Worm (Caenorhabditis elegans) whole organism, mixed stage, embryonic: ENCODE measurements around the gene K10H10.4.

ENCODE experiments used
- M03D4.4 ChIP-seq: sonication (generic microtip); optimal IDR thresholded peaks from 2 replicates; lab custom pipeline; 2017; ENCODE audit warnings: mild to moderate bottlenecking, missing genetic modification characterization, missing compliant biosample characterization
- bed-3 ChIP-seq: fragments of 200-800 bp; sonication (Bioruptor generic); optimal IDR thresholded peaks from 3 replicates; lab custom pipeline; 2018; ENCODE audit warnings: mild to moderate bottlenecking, missing genetic modification characterization, moderate library complexity, missing compliant biosample characterization
- blmp-1 ChIP-seq: fragments of 150-350 bp; optimal IDR thresholded peaks from 2 replicates; lab custom pipeline; 2014; ENCODE audit warnings: missing biosample characterization, missing genetic modification characterization
- ceh-39 ChIP-seq: fragments of 150-350 bp; optimal IDR thresholded peaks from 2 replicates; lab custom pipeline; 2014; ENCODE audit warnings: missing biosample characterization, missing genetic modification characterization
- ceh-43 ChIP-seq: fragments of 200-800 bp; sonication (Bioruptor generic); optimal IDR thresholded peaks from 2 replicates; lab custom pipeline; 2018; ENCODE audit warnings: mild to moderate bottlenecking, missing genetic modification characterization, moderate library complexity, missing compliant biosample characterization
- ceh-83 ChIP-seq: fragments of 200-800 bp; sonication (Bioruptor generic); optimal IDR thresholded peaks from 2 replicates; lab custom pipeline; 2018; ENCODE audit warnings: mild to moderate bottlenecking, missing genetic modification characterization, missing compliant biosample characterization
- ces-1 ChIP-seq: fragments of 150-350 bp; optimal IDR thresholded peaks from 2 replicates; lab custom pipeline; 2014; ENCODE audit warnings: missing biosample characterization, missing genetic modification reagents, missing genetic modification characterization
- cnd-1 ChIP-seq: fragments of 200-800 bp; sonication (Bioruptor generic); optimal IDR thresholded peaks from 2 replicates; lab custom pipeline; 2018; ENCODE audit warnings: mild to moderate bottlenecking, missing genetic modification characterization, missing compliant biosample characterization
- drap-1 ChIP-seq: fragments of 200-800 bp; sonication (Bioruptor generic); optimal IDR thresholded peaks from 3 replicates; lab custom pipeline; 2018; ENCODE audit warnings: mild to moderate bottlenecking, missing genetic modification characterization, missing compliant biosample characterization
- elt-1 ChIP-seq: sonication (generic microtip); optimal IDR thresholded peaks from 2 replicates; lab custom pipeline; 2017; ENCODE audit warnings: missing genetic modification characterization, mild to moderate bottlenecking, missing compliant biosample characterization, antibody characterized with exemption, moderate library complexity, borderline replicate concordance; ENCODE audit not compliant: insufficient read depth
- elt-3 ChIP-seq: fragments of 150-350 bp; optimal IDR thresholded peaks from 2 replicates; lab custom pipeline; 2014; ENCODE audit warnings: missing biosample characterization, missing genetic modification characterization
- flh-1 ChIP-seq: fragments of 200-800 bp; sonication (Bioruptor generic); optimal IDR thresholded peaks from 2 replicates; lab custom pipeline; 2018; ENCODE audit warnings: mild to moderate bottlenecking, missing genetic modification characterization, moderate library complexity, missing compliant biosample characterization
- hlh-1 ChIP-seq: fragments of 150-350 bp; optimal IDR thresholded peaks from 2 replicates; lab custom pipeline; 2014; ENCODE audit warnings: missing biosample characterization, missing genetic modification reagents, missing genetic modification characterization
- lin-13 ChIP-seq: fragments of 150-350 bp; optimal IDR thresholded peaks from 2 replicates; lab custom pipeline; 2014; ENCODE audit warnings: missing biosample characterization, missing genetic modification characterization
- lin-32 ChIP-seq: fragments of 200-800 bp; sonication (Bioruptor generic); optimal IDR thresholded peaks from 2 replicates; lab custom pipeline; 2018; ENCODE audit warnings: mild to moderate bottlenecking, missing genetic modification characterization, missing compliant biosample characterization
- lsy-2 ChIP-seq: fragments of 150-350 bp; optimal IDR thresholded peaks from 2 replicates; lab custom pipeline; 2014; ENCODE audit warnings: missing biosample characterization, missing genetic modification characterization
- mep-1 ChIP-seq: fragments of 150-350 bp; optimal IDR thresholded peaks from 2 replicates; lab custom pipeline; 2017; ENCODE audit warnings: missing biosample characterization, missing genetic modification reagents, missing genetic modification characterization, inconsistent platforms
- mls-2 ChIP-seq: sonication (generic microtip); optimal IDR thresholded peaks from 2 replicates; lab custom pipeline; 2016; ENCODE audit warnings: mild to moderate bottlenecking, missing genetic modification characterization, moderate library complexity, missing compliant biosample characterization
- nhr-2 ChIP-seq: fragments of 150-350 bp; optimal IDR thresholded peaks from 2 replicates; lab custom pipeline; 2014; ENCODE audit warnings: missing biosample characterization, missing genetic modification characterization
- nhr-237 ChIP-seq: fragments of 150-350 bp; optimal IDR thresholded peaks from 2 replicates; lab custom pipeline; 2014; ENCODE audit warnings: missing biosample characterization, missing genetic modification characterization
- nhr-28 ChIP-seq: fragments of 150-350 bp; optimal IDR thresholded peaks from 2 replicates; lab custom pipeline; 2014; ENCODE audit warnings: missing biosample characterization, missing genetic modification characterization
- nhr-76 ChIP-seq: sonication (generic microtip); optimal IDR thresholded peaks from 2 replicates; lab custom pipeline; 2017; ENCODE audit warnings: missing biosample characterization, missing genetic modification characterization
- pha-4 ChIP-seq: fragments of 150-350 bp; optimal IDR thresholded peaks from 2 replicates; lab custom pipeline; 2018; ENCODE audit warnings: missing biosample characterization, missing genetic modification reagents, missing genetic modification characterization
- sem-2 ChIP-seq: fragments of 200-800 bp; sonication (Bioruptor generic); optimal IDR thresholded peaks from 2 replicates; lab custom pipeline; 2018; ENCODE audit warnings: mild to moderate bottlenecking, missing genetic modification characterization, missing compliant biosample characterization
- snpc-4 ChIP-seq: fragments of 150-350 bp; optimal IDR thresholded peaks from 2 replicates; lab custom pipeline; 2014; ENCODE audit warnings: missing biosample characterization, missing genetic modification characterization
- sptf-1 ChIP-seq: sonication (generic microtip); optimal IDR thresholded peaks from 2 replicates; lab custom pipeline; 2017; ENCODE audit warnings: mild to moderate bottlenecking, missing genetic modification characterization, moderate library complexity, missing compliant biosample characterization
- tbx-8 ChIP-seq: fragments of 200-800 bp; sonication (Bioruptor generic); optimal IDR thresholded peaks from 2 replicates; lab custom pipeline; 2018; ENCODE audit warnings: mild to moderate bottlenecking, missing genetic modification characterization, moderate library complexity, missing compliant biosample characterization
- unc-120 ChIP-seq: sonication (generic microtip); optimal IDR thresholded peaks from 2 replicates; lab custom pipeline; 2017; ENCODE audit warnings: missing genetic modification characterization, missing compliant biosample characterization; ENCODE audit not compliant: poor library complexity, severe bottlenecking
- unc-39 ChIP-seq: fragments of 150-350 bp; optimal IDR thresholded peaks from 2 replicates; lab custom pipeline; 2014; ENCODE audit warnings: missing biosample characterization, missing genetic modification characterization
- unc-62 ChIP-seq: fragments of 150-350 bp; optimal IDR thresholded peaks from 2 replicates; lab custom pipeline; 2014; ENCODE audit warnings: missing biosample characterization, missing genetic modification reagents, missing genetic modification characterization
- zip-8 ChIP-seq: fragments of 150-350 bp; optimal IDR thresholded peaks from 2 replicates; lab custom pipeline; 2014; ENCODE audit warnings: missing biosample characterization, missing genetic modification characterization
- ztf-11 ChIP-seq: fragments of 150-350 bp; optimal IDR thresholded peaks from 2 replicates; lab custom pipeline; 2014; ENCODE audit warnings: missing biosample characterization, missing genetic modification characterization

K10H10.4 gene

DNA sequence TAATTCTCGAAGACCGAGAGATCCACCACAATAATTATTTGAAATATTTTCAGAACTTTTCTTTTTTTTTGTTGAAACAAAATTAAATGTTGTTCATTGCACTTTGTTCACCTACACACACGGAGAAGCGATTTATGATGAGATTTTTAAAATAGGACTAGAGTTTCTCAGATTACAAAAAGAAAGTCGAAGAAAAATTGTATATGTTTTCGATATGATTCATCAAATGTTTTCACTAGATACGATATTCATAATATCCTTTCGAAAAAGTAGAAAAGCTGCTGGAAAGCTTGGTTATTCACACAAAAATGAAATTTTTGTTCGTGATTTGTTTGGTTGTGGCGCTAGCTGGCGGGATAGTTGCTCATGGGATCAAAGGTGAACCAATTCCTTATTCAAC is 24.8 kb downstream of the K10H10.4 start, which contains the start of gene F57C2.4:
Gene F57C2.4, plus strand, starts transcription at position 301 of the 400 bp plus-strand sequence.
- TF ChIP-seq ceh-83 (GFP tag; lab: Kevin White, UChicago) (no peak), mls-2 (no peak)

DNA sequence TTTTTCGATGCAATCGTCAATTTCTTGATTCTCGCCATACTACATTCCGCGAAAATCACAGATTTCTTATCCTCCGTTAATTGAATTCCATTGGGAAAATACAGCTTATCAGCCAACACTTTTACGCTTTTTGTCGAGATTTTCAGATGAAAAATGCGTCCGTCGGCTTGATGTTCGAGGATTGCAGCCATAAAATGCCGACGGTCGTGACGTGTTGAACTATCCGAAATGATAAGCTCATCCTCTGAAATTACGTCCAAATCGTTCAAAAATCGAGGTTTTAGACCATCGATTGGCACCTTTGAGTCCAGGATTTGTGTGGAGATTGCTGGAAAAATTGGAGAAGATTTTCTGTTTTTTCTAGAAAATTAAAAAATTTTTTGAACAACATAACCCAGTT is 26.9 kb downstream of the K10H10.4 start:
- TF ChIP-seq hlh-1 (no peak), mls-2 (no peak), elt-1 (tag; lab: Kevin White, UChicago) (no peak), cnd-1 (tag; lab: Kevin White, UChicago) (no peak), ceh-43 (GFP tag; lab: Kevin White, UChicago) (no peak), unc-39 (tag; lab: Kevin White, UChicago) (no peak), nhr-76 (tag; lab: Kevin White, UChicago) (no peak), pha-4 (tag; lab: Kevin White, UChicago) (no peak), blmp-1 (tag; lab: Kevin White, UChicago) (no peak), lin-32 (GFP tag; lab: Kevin White, UChicago) (no peak), drap-1 (no peak), unc-120 (tag; lab: Kevin White, UChicago) (no peak), bed-3 (GFP tag; lab: Kevin White, UChicago) (no peak), ztf-11 (no peak), nhr-28 (tag; lab: Kevin White, UChicago) (no peak)

DNA sequence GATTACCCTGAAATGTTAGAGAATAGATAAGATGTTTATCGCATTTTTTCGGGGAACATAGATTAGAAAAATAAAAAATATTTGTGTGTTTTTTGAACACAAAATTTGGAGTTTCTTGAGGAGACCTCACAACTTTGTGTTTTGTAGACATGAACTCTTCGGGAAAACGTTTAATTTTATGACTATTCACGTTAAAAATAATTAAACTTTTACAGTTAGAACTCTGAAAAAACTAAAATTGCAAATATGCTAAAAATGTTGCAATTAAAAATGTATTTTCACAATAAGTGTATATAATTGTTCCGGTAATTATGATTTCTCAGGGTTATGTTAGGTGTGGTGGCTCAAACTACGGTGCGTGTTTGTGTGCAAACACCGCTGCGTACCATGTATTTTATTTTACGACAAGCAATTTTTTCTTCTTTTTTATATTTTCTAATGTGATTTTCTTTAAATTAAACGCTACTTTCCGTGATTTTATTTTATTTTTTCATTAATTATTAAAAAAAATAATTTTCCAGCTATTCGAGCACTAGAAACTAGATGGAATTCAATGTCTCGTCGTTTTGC is 28.1 kb downstream of the K10H10.4 start, which contains the start of the genes F57C2.5 and spat-1:
Gene F57C2.5, minus strand, starts transcription at position 7 of the 570 bp plus-strand sequence.
Gene spat-1, plus strand, starts transcription at position 520 of the 570 bp plus-strand sequence.
- TF ChIP-seq drap-1 = peak; percentile 51
- no peak for TF ChIP-seq zip-8 (tag; lab: Kevin White, UChicago)
- no peak for TF ChIP-seq nhr-2
- TF ChIP-seq sptf-1 = peak; percentile 83
- no peak for TF ChIP-seq flh-1 (GFP tag; lab: Kevin White, UChicago)
- TF ChIP-seq ceh-43 (GFP tag; lab: Kevin White, UChicago) = peak; percentile 85
- TF ChIP-seq mls-2 = peak; percentile 32
- TF ChIP-seq bed-3 (GFP tag; lab: Kevin White, UChicago) = peak; percentile 31
- peak; percentile 49 for TF ChIP-seq lin-32 (GFP tag; lab: Kevin White, UChicago)
- no peak for TF ChIP-seq unc-39 (tag; lab: Kevin White, UChicago)
- peak; percentile 54 for TF ChIP-seq lin-13 (tag; lab: Kevin White, UChicago)
- TF ChIP-seq blmp-1 (tag; lab: Kevin White, UChicago) = no peak
- no peak for TF ChIP-seq pha-4 (tag; lab: Kevin White, UChicago)
- TF ChIP-seq nhr-28 (tag; lab: Kevin White, UChicago) = no peak
- peak; percentile 87 for TF ChIP-seq ces-1 (GFP tag; lab: Kevin White, UChicago)
- TF ChIP-seq hlh-1 = no peak
- TF ChIP-seq M03D4.4 = peak; percentile 40
- no peak for TF ChIP-seq unc-62 (GFP tag; lab: Kevin White, UChicago)
- TF ChIP-seq mep-1 (tag; lab: Kevin White, UChicago) = peak; percentile 20
- peak; percentile 31 for TF ChIP-seq unc-120 (tag; lab: Kevin White, UChicago)
- TF ChIP-seq ceh-39 (tag; lab: Kevin White, UChicago) = no peak
- TF ChIP-seq nhr-237 (tag; lab: Kevin White, UChicago) = peak; percentile 61
- peak; percentile 95 for TF ChIP-seq lsy-2
- TF ChIP-seq snpc-4 (tag; lab: Kevin White, UChicago) = no peak

DNA sequence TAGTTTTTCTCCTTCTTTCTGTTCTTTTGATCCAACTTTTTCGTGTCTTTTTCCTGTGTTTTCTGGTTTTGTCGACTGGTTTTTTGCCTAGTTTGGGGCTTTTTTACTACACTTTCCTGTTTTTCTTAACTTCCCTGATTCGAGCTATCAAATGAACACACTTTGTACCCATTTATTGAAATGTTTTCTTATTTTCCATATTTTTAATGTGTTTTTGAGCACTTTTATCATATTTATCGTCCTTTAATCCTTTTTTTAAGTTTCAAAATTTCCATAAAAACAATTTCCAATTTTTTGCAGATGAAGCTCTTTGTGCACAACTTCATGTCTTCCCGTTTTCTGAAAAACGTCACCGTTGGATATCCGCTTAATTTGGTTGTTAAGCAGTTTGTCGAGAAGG is 33.8 kb downstream of the K10H10.4 start, which contains the start of gene C04H5.1:
Gene C04H5.1, plus strand, starts transcription at position 301 of the 400 bp plus-strand sequence.
- no peak for TF ChIP-seq snpc-4 (tag; lab: Kevin White, UChicago)
- no peak for TF ChIP-seq tbx-8 (GFP tag; lab: Kevin White, UChicago)
- no peak for TF ChIP-seq ces-1 (GFP tag; lab: Kevin White, UChicago)
- TF ChIP-seq unc-62 (GFP tag; lab: Kevin White, UChicago) = no peak
- TF ChIP-seq ceh-43 (GFP tag; lab: Kevin White, UChicago) = no peak
- no peak for TF ChIP-seq lsy-2
- no peak for TF ChIP-seq elt-3 (tag; lab: Kevin White, UChicago)
- no peak for TF ChIP-seq cnd-1 (tag; lab: Kevin White, UChicago)
- no peak for TF ChIP-seq sem-2
- no peak for TF ChIP-seq unc-39 (tag; lab: Kevin White, UChicago)
- no peak for TF ChIP-seq blmp-1 (tag; lab: Kevin White, UChicago)
- no peak for TF ChIP-seq unc-120 (tag; lab: Kevin White, UChicago)
- TF ChIP-seq zip-8 (tag; lab: Kevin White, UChicago) = no peak
- no peak for TF ChIP-seq ztf-11
